Fruit fly (Drosophila melanogaster): ENCODE results near the gene slx1.

slx1 gene

dm6 chr3R:4649880-4650493, 8.2 kb downstream of the slx1 start:
- TF ChIP-seq TFAM (GFP tag; optimal IDR thresholded peaks at IDR 0.05) (no peak), CG12299 (tag; optimal IDR thresholded peaks at IDR 0.05) (no peak), NfI (GFP tag; optimal IDR thresholded peaks at IDR 0.05) (no peak), CG34422 (GFP tag; IDR thresholded peaks at IDR 0.05) (peak; percentile 42; the same call in 1 of the 3 replicates), Rfx (GFP tag; IDR thresholded peaks at IDR 0.05) (peak; percentile 16; the same call in 1 of the 2 replicates), Nf-YB (GFP tag; optimal IDR thresholded peaks at IDR 0.05) (no peak), bigmax (GFP tag; optimal IDR thresholded peaks at IDR 0.05) (no peak), her (GFP tag; optimal IDR thresholded peaks at IDR 0.05) (no peak), CG1602 (GFP tag; optimal IDR thresholded peaks at IDR 0.05) (no peak), CG18599 (GFP tag; optimal IDR thresholded peaks at IDR 0.05) (no peak), jing (GFP tag; optimal IDR thresholded peaks at IDR 0.05) (no peak), grn (GFP tag; optimal IDR thresholded peaks at IDR 0.05) (no peak), Atf3 (GFP tag; optimal IDR thresholded peaks at IDR 0.05) (no peak), NFAT (GFP tag; IDR thresholded peaks at IDR 0.05) (no peak), D (optimal IDR thresholded peaks at IDR 0.05) (no peak), D (GFP tag; optimal IDR thresholded peaks at IDR 0.05) (no peak), CG6175 (GFP tag; IDR thresholded peaks at IDR 0.05) (no peak), CG8089 (GFP tag; optimal IDR thresholded peaks at IDR 0.05) (no peak), BEAF-32 (GFP tag; optimal IDR thresholded peaks at IDR 0.05) (no peak), sd (tag; optimal IDR thresholded peaks at IDR 0.05) (peak; percentile 4), Doc3 (GFP tag; IDR thresholded peaks at IDR 0.05; ENCODE audit: partially characterized antibody) (no peak), gsb-n (tag; optimal IDR thresholded peaks at IDR 0.05) (no peak), gcm (GFP tag; optimal IDR thresholded peaks at IDR 0.05) (no peak), GATAe (GFP tag; conservative IDR thresholded peaks at IDR 0.05) (no peak), sqz (GFP tag; optimal IDR thresholded peaks at IDR 0.05) (no peak), CG4424 (GFP tag; optimal IDR thresholded peaks at IDR 0.05) (no peak), crc (GFP tag; optimal IDR thresholded peaks at IDR 0.05) (no peak), CG8359 (GFP tag; optimal IDR thresholded peaks at IDR 0.05; ENCODE audit: borderline replicate concordance) (no peak), Scr (GFP tag; IDR thresholded peaks at IDR 0.05; ENCODE audit: partially characterized antibody) (no peak), CG1603 (tag; optimal IDR thresholded peaks at IDR 0.05) (no peak), odd (GFP tag; optimal IDR thresholded peaks at IDR 0.05) (no peak), Dad (GFP tag; optimal IDR thresholded peaks at IDR 0.05) (no peak), CG8478 (optimal IDR thresholded peaks at IDR 0.05) (peak; percentile 48), sima (GFP tag; optimal IDR thresholded peaks at IDR 0.05) (no peak), CG12769 (tag; optimal IDR thresholded peaks at IDR 0.05) (peak; percentile 5), CG3726 (GFP tag; IDR thresholded peaks at IDR 0.05) (0 out of 3 replicates have a peak, but pooled peaks have one; percentile 49), Lhr (GFP tag; optimal IDR thresholded peaks at IDR 0.05) (no peak), CkIIα-i1 (GFP tag; IDR thresholded peaks at IDR 0.05) (no peak), CG10431 (GFP tag; optimal IDR thresholded peaks at IDR 0.05) (no peak), Ets97D (GFP tag; optimal IDR thresholded peaks at IDR 0.05) (no peak), repo (GFP tag; optimal IDR thresholded peaks at IDR 0.05) (no peak), mirr (GFP tag; optimal IDR thresholded peaks at IDR 0.05) (peak; percentile 2), vvl (GFP tag; IDR thresholded peaks at IDR 0.05) (no peak), trem (tag; optimal IDR thresholded peaks at IDR 0.05) (no peak), CG7372 (GFP tag; IDR thresholded peaks at IDR 0.05) (no peak), oc (tag; optimal IDR thresholded peaks at IDR 0.05) (no peak), CG11695 (GFP tag; IDR thresholded peaks at IDR 0.05) (no peak), CG16779 (GFP tag; IDR thresholded peaks at IDR 0.05) (no peak), E2f1 (GFP tag; IDR thresholded peaks at IDR 0.05) (no peak), CG32772 (GFP tag; IDR thresholded peaks at IDR 0.05) (no peak), CG18262 (tag; optimal IDR thresholded peaks at IDR 0.05) (no peak), psq (GFP tag; optimal IDR thresholded peaks at IDR 0.05) (peak; percentile 88)
